Fruit fly (Drosophila melanogaster) whole organism, adult: Measurements from ENCODE around the gene Arl2.

Source experiments
- CG12768 ChIP-seq: fragments of 200-800 bp; sonication (Bioruptor generic); optimal IDR thresholded peaks from 2 replicates; lab custom pipeline; 2017; ENCODE audit warnings: missing biosample characterization, missing genetic modification characterization, mild to moderate bottlenecking, moderate library complexity, missing genetic modification reagents
- Mnt ChIP-seq: fragments of 200-800 bp; sonication (Bioruptor generic); optimal IDR thresholded peaks from 2 replicates; lab custom pipeline; 2016; ENCODE audit warnings: missing biosample characterization, mild to moderate bottlenecking, missing genetic modification characterization
- kay ChIP-seq: fragments of 200-800 bp; sonication (Bioruptor generic); peaks from one replicate; lab custom pipeline; 2016; ENCODE audit warnings: missing biosample characterization, missing genetic modification characterization, borderline replicate concordance
- toe ChIP-seq: fragments of 200-800 bp; sonication (Bioruptor generic); optimal IDR thresholded peaks from 2 replicates; lab custom pipeline; 2016; ENCODE audit warnings: missing biosample characterization, missing genetic modification characterization

dm6 chr3R:8334471-8334783 lies 6.5 kb upstream of the Arl2 start:
- TF ChIP-seq kay (GFP tag; lab: Kevin White, UChicago) (peak; percentile 12), CG12768 (GFP tag; lab: Kevin White, UChicago) (no peak), toe (no peak), Mnt (no peak)
